Worm (Caenorhabditis elegans) whole organism, mixed stage, embryonic: ENCODE data around the gene F52B11.2.
A peak's percentile ranks its signal among the peaks of the same experiment; 100 is the strongest.

Source experiments
- M03D4.4 ChIP-seq: sonication (generic microtip); optimal IDR thresholded peaks from 2 replicates; lab custom pipeline; 2017; ENCODE audit warnings: mild to moderate bottlenecking, missing genetic modification characterization, missing compliant biosample characterization
- blmp-1 ChIP-seq: fragments of 150-350 bp; optimal IDR thresholded peaks from 2 replicates; lab custom pipeline; 2014; ENCODE audit warnings: missing biosample characterization, missing genetic modification characterization
- ceh-39 ChIP-seq: fragments of 150-350 bp; optimal IDR thresholded peaks from 2 replicates; lab custom pipeline; 2014; ENCODE audit warnings: missing biosample characterization, missing genetic modification characterization
- ceh-83 ChIP-seq: fragments of 200-800 bp; sonication (Bioruptor generic); optimal IDR thresholded peaks from 2 replicates; lab custom pipeline; 2018; ENCODE audit warnings: mild to moderate bottlenecking, missing genetic modification characterization, missing compliant biosample characterization
- ces-1 ChIP-seq: fragments of 150-350 bp; optimal IDR thresholded peaks from 2 replicates; lab custom pipeline; 2014; ENCODE audit warnings: missing biosample characterization, missing genetic modification reagents, missing genetic modification characterization
- elt-1 ChIP-seq: sonication (generic microtip); optimal IDR thresholded peaks from 2 replicates; lab custom pipeline; 2017; ENCODE audit warnings: missing genetic modification characterization, mild to moderate bottlenecking, missing compliant biosample characterization, antibody characterized with exemption, moderate library complexity, borderline replicate concordance; ENCODE audit not compliant: insufficient read depth
- elt-3 ChIP-seq: fragments of 150-350 bp; optimal IDR thresholded peaks from 2 replicates; lab custom pipeline; 2014; ENCODE audit warnings: missing biosample characterization, missing genetic modification characterization
- flh-1 ChIP-seq: fragments of 200-800 bp; sonication (Bioruptor generic); optimal IDR thresholded peaks from 2 replicates; lab custom pipeline; 2018; ENCODE audit warnings: mild to moderate bottlenecking, missing genetic modification characterization, moderate library complexity, missing compliant biosample characterization
- ham-2 ChIP-seq: fragments of 200-800 bp; sonication (Bioruptor generic); optimal IDR thresholded peaks from 2 replicates; lab custom pipeline; 2018; ENCODE audit warnings: mild to moderate bottlenecking, missing genetic modification characterization, missing compliant biosample characterization
- hlh-1 ChIP-seq: fragments of 150-350 bp; optimal IDR thresholded peaks from 2 replicates; lab custom pipeline; 2014; ENCODE audit warnings: missing biosample characterization, missing genetic modification reagents, missing genetic modification characterization
- lin-13 ChIP-seq: fragments of 150-350 bp; optimal IDR thresholded peaks from 2 replicates; lab custom pipeline; 2014; ENCODE audit warnings: missing biosample characterization, missing genetic modification characterization
- lin-32 ChIP-seq: fragments of 200-800 bp; sonication (Bioruptor generic); optimal IDR thresholded peaks from 2 replicates; lab custom pipeline; 2018; ENCODE audit warnings: mild to moderate bottlenecking, missing genetic modification characterization, missing compliant biosample characterization
- lsy-2 ChIP-seq: fragments of 150-350 bp; optimal IDR thresholded peaks from 2 replicates; lab custom pipeline; 2014; ENCODE audit warnings: missing biosample characterization, missing genetic modification characterization
- mab-5 ChIP-seq: fragments of 150-350 bp; optimal IDR thresholded peaks from 2 replicates; lab custom pipeline; 2014; ENCODE audit warnings: missing biosample characterization, missing genetic modification characterization
- mep-1 ChIP-seq: fragments of 150-350 bp; optimal IDR thresholded peaks from 2 replicates; lab custom pipeline; 2017; ENCODE audit warnings: missing biosample characterization, missing genetic modification reagents, missing genetic modification characterization, inconsistent platforms
- mls-2 ChIP-seq: sonication (generic microtip); optimal IDR thresholded peaks from 2 replicates; lab custom pipeline; 2016; ENCODE audit warnings: mild to moderate bottlenecking, missing genetic modification characterization, moderate library complexity, missing compliant biosample characterization
- nhr-12 ChIP-seq: fragments of 150-350 bp; optimal IDR thresholded peaks from 2 replicates; lab custom pipeline; 2014; ENCODE audit warnings: missing biosample characterization, missing genetic modification characterization
- nhr-2 ChIP-seq: fragments of 150-350 bp; optimal IDR thresholded peaks from 2 replicates; lab custom pipeline; 2014; ENCODE audit warnings: missing biosample characterization, missing genetic modification characterization
- nhr-237 ChIP-seq: fragments of 150-350 bp; optimal IDR thresholded peaks from 2 replicates; lab custom pipeline; 2014; ENCODE audit warnings: missing biosample characterization, missing genetic modification characterization
- nhr-28 ChIP-seq: fragments of 150-350 bp; optimal IDR thresholded peaks from 2 replicates; lab custom pipeline; 2014; ENCODE audit warnings: missing biosample characterization, missing genetic modification characterization
- nhr-76 ChIP-seq: sonication (generic microtip); optimal IDR thresholded peaks from 2 replicates; lab custom pipeline; 2017; ENCODE audit warnings: missing biosample characterization, missing genetic modification characterization
- pha-4 ChIP-seq: fragments of 150-350 bp; optimal IDR thresholded peaks from 2 replicates; lab custom pipeline; 2018; ENCODE audit warnings: missing biosample characterization, missing genetic modification reagents, missing genetic modification characterization
- unc-120 ChIP-seq: sonication (generic microtip); optimal IDR thresholded peaks from 2 replicates; lab custom pipeline; 2017; ENCODE audit warnings: missing genetic modification characterization, missing compliant biosample characterization; ENCODE audit not compliant: poor library complexity, severe bottlenecking
- unc-39 ChIP-seq: fragments of 150-350 bp; optimal IDR thresholded peaks from 2 replicates; lab custom pipeline; 2014; ENCODE audit warnings: missing biosample characterization, missing genetic modification characterization
- unc-62 ChIP-seq: fragments of 150-350 bp; optimal IDR thresholded peaks from 2 replicates; lab custom pipeline; 2014; ENCODE audit warnings: missing biosample characterization, missing genetic modification reagents, missing genetic modification characterization
- zip-8 ChIP-seq: fragments of 150-350 bp; optimal IDR thresholded peaks from 2 replicates; lab custom pipeline; 2014; ENCODE audit warnings: missing biosample characterization, missing genetic modification characterization

The F52B11.2 gene

ce11 chrIV:14127805-14128610 is 44.6 kb downstream of the F52B11.2 start, which contains the start of gene H12I19.115:
Gene H12I19.115, minus strand, starts transcription at chrIV:14127855.
- peak; percentile 94 for TF ChIP-seq hlh-1 (tag; lab: Kevin White, UChicago)
- no peak for TF ChIP-seq mab-5 (tag; lab: Kevin White, UChicago)
- TF ChIP-seq lin-32 (GFP tag; lab: Kevin White, UChicago), result peak; percentile 28
- TF ChIP-seq unc-62 (GFP tag; lab: Kevin White, UChicago), result peak; percentile 13
- TF ChIP-seq ceh-83 (GFP tag; lab: Kevin White, UChicago), result peak; percentile 16
- no peak for TF ChIP-seq lin-13 (tag; lab: Kevin White, UChicago)
- TF ChIP-seq M03D4.4 (tag; lab: Kevin White, UChicago), result no peak
- TF ChIP-seq nhr-2 (tag; lab: Kevin White, UChicago), result no peak
- no peak for TF ChIP-seq zip-8 (tag; lab: Kevin White, UChicago)
- no peak for TF ChIP-seq flh-1 (GFP tag; lab: Kevin White, UChicago)
- TF ChIP-seq ces-1 (GFP tag; lab: Kevin White, UChicago), result peak; percentile 57

- no peak for TF ChIP-seq pha-4
- TF ChIP-seq hlh-1 (tag; lab: Kevin White, UChicago), result no peak
- TF ChIP-seq blmp-1 (tag; lab: Kevin White, UChicago), result no peak
- TF ChIP-seq ces-1 (GFP tag; lab: Kevin White, UChicago), result no peak
- no peak for TF ChIP-seq mls-2 (tag; lab: Kevin White, UChicago)
- no peak for TF ChIP-seq ham-2 (GFP tag; lab: Kevin White, UChicago)
- no peak for TF ChIP-seq unc-62 (GFP tag; lab: Kevin White, UChicago)
- no peak for TF ChIP-seq zip-8 (tag; lab: Kevin White, UChicago)
- no peak for TF ChIP-seq nhr-12 (tag; lab: Kevin White, UChicago)
- TF ChIP-seq nhr-28 (tag; lab: Kevin White, UChicago), result no peak
- no peak for TF ChIP-seq flh-1 (GFP tag; lab: Kevin White, UChicago)
- TF ChIP-seq elt-3, result no peak
- no peak for TF ChIP-seq mep-1 (tag; lab: Kevin White, UChicago)
- no peak for TF ChIP-seq mab-5 (tag; lab: Kevin White, UChicago)
- no peak for TF ChIP-seq ceh-39 (tag; lab: Kevin White, UChicago)
- no peak for TF ChIP-seq lin-32 (GFP tag; lab: Kevin White, UChicago)
Observed at ce11 chrIV:14129091-14129490, 45.7 kb downstream of the F52B11.2 start, which contains the start of gene srz-42. Gene srz-42, plus strand, starts transcription at chrIV:14129391.

ce11 chrIV:14131770-14132169 is 48.4 kb downstream of the F52B11.2 start, which contains the start of gene srz-59:
Gene srz-59, plus strand, starts transcription at chrIV:14132070.
- TF ChIP-seq nhr-28 (tag; lab: Kevin White, UChicago) (no peak), ces-1 (GFP tag; lab: Kevin White, UChicago) (no peak), zip-8 (tag; lab: Kevin White, UChicago) (no peak), mls-2 (tag; lab: Kevin White, UChicago) (no peak), ceh-39 (tag; lab: Kevin White, UChicago) (no peak), elt-3 (no peak)

ce11 chrIV:14133400-14133799 is 50.0 kb downstream of the F52B11.2 start:
- no peak for TF ChIP-seq nhr-12 (tag; lab: Kevin White, UChicago)
- TF ChIP-seq flh-1 (GFP tag; lab: Kevin White, UChicago), result no peak
- no peak for TF ChIP-seq nhr-28 (tag; lab: Kevin White, UChicago)
- no peak for TF ChIP-seq elt-1 (tag; lab: Kevin White, UChicago)
- TF ChIP-seq lsy-2, result no peak
- no peak for TF ChIP-seq ceh-39 (tag; lab: Kevin White, UChicago)
- TF ChIP-seq hlh-1 (tag; lab: Kevin White, UChicago), result no peak
- no peak for TF ChIP-seq elt-3
- no peak for TF ChIP-seq pha-4
- TF ChIP-seq zip-8 (tag; lab: Kevin White, UChicago), result no peak
- TF ChIP-seq nhr-76 (tag; lab: Kevin White, UChicago), result no peak
- TF ChIP-seq mab-5 (tag; lab: Kevin White, UChicago), result no peak
- no peak for TF ChIP-seq nhr-237 (tag; lab: Kevin White, UChicago)
- no peak for TF ChIP-seq unc-39 (tag; lab: Kevin White, UChicago)
- TF ChIP-seq ham-2 (GFP tag; lab: Kevin White, UChicago), result no peak
- no peak for TF ChIP-seq unc-120 (tag; lab: Kevin White, UChicago)
